Fruit fly (Drosophila melanogaster) whole organism, prepupa: Measurements from ENCODE around the gene CG8851.

Experiments used
- Blimp-1 ChIP-seq: fragments of 200-800 bp; sonication (Bioruptor generic); optimal IDR thresholded peaks from 3 replicates; lab custom pipeline; 2017; ENCODE audit warnings: missing biosample characterization, missing genetic modification characterization, mild to moderate bottlenecking, moderate library complexity, missing genetic modification reagents
- CG10631 ChIP-seq: fragments of 200-800 bp; sonication (Bioruptor generic); optimal IDR thresholded peaks from 2 replicates; lab custom pipeline; 2016; ENCODE audit warnings: missing biosample characterization, missing genetic modification characterization
- CG10669 ChIP-seq: fragments of 200-800 bp; sonication (Bioruptor generic); optimal IDR thresholded peaks from 3 replicates; lab custom pipeline; 2018; ENCODE audit warnings: missing biosample characterization, mild to moderate bottlenecking, missing genetic modification characterization, moderate library complexity
- CG11902 ChIP-seq: fragments of 200-800 bp; sonication (Bioruptor generic); optimal IDR thresholded peaks from 3 replicates; lab custom pipeline; 2016; ENCODE audit warnings: missing biosample characterization, missing genetic modification characterization
- CG15336 ChIP-seq: fragments of 200-800 bp; sonication (Bioruptor generic); IDR thresholded peaks from 2 replicates; pipeline ENCODE4 v1.3.6; 2022; ENCODE audit warnings: missing biosample characterization, missing genetic modification characterization
- CG16779 ChIP-seq: fragments of 200-800 bp; sonication (Bioruptor generic); optimal IDR thresholded peaks from 3 replicates; lab custom pipeline; 2017; ENCODE audit warnings: missing biosample characterization, mild to moderate bottlenecking, missing genetic modification characterization
- CG3032 ChIP-seq: fragments of 200-800 bp; optimal IDR thresholded peaks from 2 replicates; lab custom pipeline; 2019; ENCODE audit warnings: missing biosample characterization, mild to moderate bottlenecking, missing genetic modification characterization, moderate library complexity
- CG32006 ChIP-seq: fragments of 200-800 bp; sonication (Bioruptor generic); optimal IDR thresholded peaks from 3 replicates; lab custom pipeline; 2017; ENCODE audit warnings: missing biosample characterization, mild to moderate bottlenecking, missing genetic modification characterization
- CG34406 ChIP-seq: fragments of 200-800 bp; sonication (Bioruptor generic); optimal IDR thresholded peaks from 3 replicates; lab custom pipeline; 2016; ENCODE audit warnings: missing biosample characterization, missing genetic modification characterization
- CG3919 ChIP-seq: fragments of 200-800 bp; sonication (Bioruptor generic); optimal IDR thresholded peaks from 3 replicates; lab custom pipeline; 2016; ENCODE audit warnings: missing biosample characterization, missing genetic modification characterization
- CG4318 ChIP-seq: fragments of 200-800 bp; sonication (Bioruptor generic); optimal IDR thresholded peaks from 3 replicates; lab custom pipeline; 2017; ENCODE audit warnings: missing biosample characterization, mild to moderate bottlenecking, missing genetic modification characterization
- CG6163 ChIP-seq: fragments of 200-800 bp; sonication (Bioruptor generic); IDR thresholded peaks from 3 replicates; pipeline ENCODE4 v1.3.6; 2022; ENCODE audit warnings: missing biosample characterization, missing genetic modification characterization
- CG6276 ChIP-seq: fragments of 200-800 bp; sonication (Bioruptor generic); optimal IDR thresholded peaks from 2 replicates; lab custom pipeline; 2017; ENCODE audit warnings: missing biosample characterization, mild to moderate bottlenecking, missing genetic modification characterization
- CG6808 ChIP-seq: fragments of 200-800 bp; sonication (Bioruptor generic); optimal IDR thresholded peaks from 3 replicates; lab custom pipeline; 2017; ENCODE audit warnings: missing biosample characterization, missing genetic modification characterization, mild to moderate bottlenecking, moderate library complexity, missing genetic modification reagents
- CG7368 ChIP-seq: fragments of 200-800 bp; sonication (Bioruptor generic); optimal IDR thresholded peaks from 3 replicates; lab custom pipeline; 2016; ENCODE audit warnings: missing biosample characterization, missing genetic modification characterization
- CG8119 ChIP-seq: fragments of 200-800 bp; sonication (Bioruptor generic); IDR thresholded peaks from 3 replicates; pipeline ENCODE4 v1.3.6; 2022; ENCODE audit warnings: missing biosample characterization, missing genetic modification characterization
- CG8319 ChIP-seq: fragments of 200-800 bp; sonication (Bioruptor generic); optimal IDR thresholded peaks from 3 replicates; lab custom pipeline; 2016; ENCODE audit warnings: missing biosample characterization, missing genetic modification characterization
- CG8632 ChIP-seq: fragments of 200-800 bp; sonication (Bioruptor generic); optimal IDR thresholded peaks from 3 replicates; lab custom pipeline; 2016; ENCODE audit warnings: missing biosample characterization, missing genetic modification characterization
- Eip75B ChIP-seq: fragments of 200-800 bp; sonication (Bioruptor generic); optimal IDR thresholded peaks from 3 replicates; lab custom pipeline; 2016; ENCODE audit warnings: missing biosample characterization, missing genetic modification characterization
- Ets21C ChIP-seq: fragments of 200-800 bp; sonication (Bioruptor generic); optimal IDR thresholded peaks from 3 replicates; lab custom pipeline; 2016; ENCODE audit warnings: missing biosample characterization, missing genetic modification characterization
- Ets96B ChIP-seq: fragments of 200-800 bp; optimal IDR thresholded peaks from 2 replicates; lab custom pipeline; 2019; ENCODE audit warnings: missing biosample characterization, mild to moderate bottlenecking, missing genetic modification characterization, moderate library complexity
- Hr38 ChIP-seq: sonication (Bioruptor generic); optimal IDR thresholded peaks from 2 replicates; lab custom pipeline; 2016; ENCODE audit warnings: missing biosample characterization, missing genetic modification characterization
- Hr4 ChIP-seq: fragments of 200-800 bp; sonication (Bioruptor generic); optimal IDR thresholded peaks from 3 replicates; lab custom pipeline; 2016; ENCODE audit warnings: missing biosample characterization, missing genetic modification characterization
- Lpt ChIP-seq: fragments of 200-800 bp; sonication (Bioruptor generic); optimal IDR thresholded peaks from 3 replicates; lab custom pipeline; 2016; ENCODE audit warnings: missing biosample characterization, missing genetic modification characterization
- Met ChIP-seq: fragments of 200-800 bp; sonication (Bioruptor generic); optimal IDR thresholded peaks from 3 replicates; lab custom pipeline; 2016; ENCODE audit warnings: missing biosample characterization, missing genetic modification characterization
- OdsH ChIP-seq: fragments of 200-800 bp; sonication (Bioruptor generic); optimal IDR thresholded peaks from 3 replicates; lab custom pipeline; 2016; ENCODE audit warnings: missing biosample characterization, missing genetic modification characterization
- Smox ChIP-seq: fragments of 200-800 bp; sonication (Bioruptor generic); optimal IDR thresholded peaks from 3 replicates; lab custom pipeline; 2016; ENCODE audit warnings: missing biosample characterization, missing genetic modification characterization
- Sox102F ChIP-seq: fragments of 200-800 bp; sonication (Bioruptor generic); optimal IDR thresholded peaks from 2 replicates; lab custom pipeline; 2016; ENCODE audit warnings: missing biosample characterization, mild to moderate bottlenecking, missing genetic modification characterization
- Sox14 ChIP-seq: fragments of 200-800 bp; sonication (Bioruptor generic); optimal IDR thresholded peaks from 3 replicates; lab custom pipeline; 2016; ENCODE audit warnings: missing biosample characterization, missing genetic modification characterization
- Sox15 ChIP-seq: fragments of 200-800 bp; sonication (Bioruptor generic); optimal IDR thresholded peaks from 3 replicates; lab custom pipeline; 2016; ENCODE audit warnings: missing biosample characterization, missing genetic modification characterization
- acj6 ChIP-seq: fragments of 200-800 bp; sonication (Bioruptor generic); optimal IDR thresholded peaks from 3 replicates; lab custom pipeline; 2016; ENCODE audit warnings: missing biosample characterization, missing genetic modification characterization
- cyc ChIP-seq: fragments of 200-800 bp; sonication (Bioruptor generic); optimal IDR thresholded peaks from 3 replicates; lab custom pipeline; 2016; ENCODE audit warnings: missing biosample characterization, missing genetic modification characterization
- dsx ChIP-seq: fragments of 200-800 bp; optimal IDR thresholded peaks from 3 replicates; lab custom pipeline; 2019; ENCODE audit warnings: missing biosample characterization, mild to moderate bottlenecking, missing genetic modification characterization, moderate library complexity; ENCODE audit not compliant: poor library complexity, severe bottlenecking
- esn ChIP-seq: fragments of 200-800 bp; sonication (Bioruptor generic); optimal IDR thresholded peaks from 2 replicates; lab custom pipeline; 2016; ENCODE audit warnings: missing biosample characterization, mild to moderate bottlenecking, missing genetic modification characterization, moderate library complexity
- fd59A ChIP-seq: fragments of 200-800 bp; sonication (Bioruptor generic); optimal IDR thresholded peaks from 2 replicates; lab custom pipeline; 2017; ENCODE audit warnings: missing biosample characterization, mild to moderate bottlenecking, missing genetic modification characterization, missing genetic modification reagents
- fd85E ChIP-seq: fragments of 200-800 bp; sonication (Bioruptor generic); optimal IDR thresholded peaks from 3 replicates; lab custom pipeline; 2016; ENCODE audit warnings: missing biosample characterization, missing genetic modification characterization
- fkh ChIP-seq: fragments of 200-800 bp; sonication (Bioruptor generic); optimal IDR thresholded peaks from 3 replicates; lab custom pipeline; 2017; ENCODE audit warnings: missing biosample characterization, mild to moderate bottlenecking, missing genetic modification characterization, moderate library complexity
- lz ChIP-seq: fragments of 200-800 bp; sonication (Bioruptor generic); optimal IDR thresholded peaks from 3 replicates; lab custom pipeline; 2016; ENCODE audit warnings: missing biosample characterization, missing genetic modification characterization
- net ChIP-seq: fragments of 200-800 bp; sonication (Bioruptor generic); optimal IDR thresholded peaks from 3 replicates; lab custom pipeline; 2016; ENCODE audit warnings: missing biosample characterization, missing genetic modification characterization
- pdm3 ChIP-seq: fragments of 200-800 bp; sonication (Bioruptor generic); optimal IDR thresholded peaks from 3 replicates; lab custom pipeline; 2016; ENCODE audit warnings: missing biosample characterization, missing genetic modification characterization
- salr ChIP-seq, 2 experiments: fragments of 200-800 bp; sonication (Bioruptor generic); optimal IDR thresholded peaks; 3 replicates each; lab custom pipeline; 2016 to 2018; ENCODE audit warnings: missing biosample characterization in 2 of 2, missing genetic modification characterization in 2 of 2, mild to moderate bottlenecking in 1 of 2
- spab ChIP-seq: fragments of 200-800 bp; sonication (Bioruptor generic); optimal IDR thresholded peaks from 2 replicates; lab custom pipeline; 2017; ENCODE audit warnings: missing biosample characterization, mild to moderate bottlenecking, missing genetic modification characterization, missing genetic modification reagents
- ss ChIP-seq, 2 experiments: fragments of 200-800 bp; sonication (Bioruptor generic); optimal IDR thresholded peaks; 2 replicates in 1 of 2; 3 replicates in 1 of 2; lab custom pipeline; 2017 to 2018; ENCODE audit warnings: mild to moderate bottlenecking in 2 of 2, missing biosample characterization in 2 of 2, missing genetic modification characterization in 2 of 2, moderate library complexity in 1 of 2
- svp ChIP-seq: fragments of 200-800 bp; sonication (Bioruptor generic); peaks from one replicate; lab custom pipeline; 2016; ENCODE audit warnings: missing biosample characterization, missing genetic modification characterization
- topi ChIP-seq: fragments of 200-800 bp; sonication (Bioruptor generic); optimal IDR thresholded peaks from 3 replicates; lab custom pipeline; 2016; ENCODE audit warnings: missing biosample characterization, missing genetic modification characterization
- vri ChIP-seq: fragments of 200-800 bp; sonication (Bioruptor generic); optimal IDR thresholded peaks from 3 replicates; lab custom pipeline; 2016; ENCODE audit warnings: missing biosample characterization, mild to moderate bottlenecking, missing genetic modification characterization

CG8851 gene

dm6 chr2L:3532973-3533525, 13.6 kb downstream of the CG8851 start (continued):
- TF ChIP-seq topi (GFP tag; lab: Kevin White, UChicago) (peak; percentile 27), CG8319 (peak; percentile 14), lz (peak; percentile 37), Eip75B (GFP tag; lab: Kevin White, UChicago) (no peak), CG10669 (GFP tag; lab: Kevin White, UChicago) (peak; percentile 14), dsx (GFP tag; lab: Kevin White, UChicago) (no peak), OdsH (peak; percentile 20), Sox102F (peak; percentile 13), Lpt (GFP tag; lab: Kevin White, UChicago) (no peak), CG32006 (GFP tag; lab: Kevin White, UChicago) (peak; percentile 44), cyc (GFP tag; lab: Kevin White, UChicago) (peak; percentile 3), CG11902 (GFP tag; lab: Kevin White, UChicago) (peak; percentile 18), Hr38 (GFP tag; lab: Kevin White, UChicago) (no peak), Blimp-1 (GFP tag; lab: Kevin White, UChicago) (no peak), Sox15 (GFP tag; lab: Kevin White, UChicago) (peak; percentile 2), CG10631 (GFP tag; lab: Kevin White, UChicago) (peak; percentile 16)

dm6 chr2L:3534227-3534842, 14.9 kb downstream of the CG8851 start:
- TF ChIP-seq Ets96B (tag; lab: Kevin White, UChicago) (peak; percentile 88), fd85E (GFP tag; lab: Kevin White, UChicago) (peak; percentile 83), Ets21C (GFP tag; lab: Kevin White, UChicago) (peak; percentile 90), spab (peak; percentile 80), Hr38 (GFP tag; lab: Kevin White, UChicago) (no peak), CG8119 (GFP tag; lab: Robert Waterston, UW) (peak; percentile 89), dsx (GFP tag; lab: Kevin White, UChicago) (peak; percentile 84), vri (GFP tag; lab: Kevin White, UChicago) (no peak), CG6808 (peak; percentile 80), CG10669 (GFP tag; lab: Kevin White, UChicago) (peak; percentile 90), ss (GFP tag; optimal IDR thresholded peaks at IDR 0.05; lab: Kevin White, UChicago) (peak; percentile 60 to 88), CG15336 (peak; percentile 84), CG3919 (GFP tag; lab: Kevin White, UChicago) (peak; percentile 94), CG7368 (peak; percentile 90), Lpt (GFP tag; lab: Kevin White, UChicago) (peak; percentile 71), acj6 (peak; percentile 94), svp (GFP tag; lab: Kevin White, UChicago) (peak; percentile 96), Hr4 (GFP tag; lab: Kevin White, UChicago) (peak; percentile 87), CG32006 (GFP tag; lab: Kevin White, UChicago) (peak; percentile 84), fkh (GFP tag; lab: Kevin White, UChicago) (peak; percentile 32), Sox102F (peak; percentile 91), esn (GFP tag; lab: Kevin White, UChicago) (peak; percentile 93), Blimp-1 (GFP tag; lab: Kevin White, UChicago) (peak; percentile 76), CG8632 (GFP tag; lab: Kevin White, UChicago) (peak; percentile 89), salr (GFP tag; optimal IDR thresholded peaks at IDR 0.05; lab: Kevin White, UChicago) (peak; percentile 76 to 82), Smox (GFP tag; lab: Kevin White, UChicago) (peak; percentile 91), CG6276 (GFP tag; lab: Kevin White, UChicago) (peak; percentile 74), topi (GFP tag; lab: Kevin White, UChicago) (peak; percentile 94), Sox15 (GFP tag; lab: Kevin White, UChicago) (peak; percentile 89), CG4318 (peak; percentile 67), CG8319 (peak; percentile 86), Sox14 (GFP tag; lab: Kevin White, UChicago) (peak; percentile 95), CG34406 (GFP tag; lab: Kevin White, UChicago) (peak; percentile 90), CG3032 (tag; lab: Kevin White, UChicago) (peak; percentile 84), Met (GFP tag; lab: Kevin White, UChicago) (peak; percentile 93), CG6163 (GFP tag; lab: Robert Waterston, UW) (peak; percentile 96), CG16779 (peak; percentile 59), net (peak; percentile 86), pdm3 (GFP tag; lab: Kevin White, UChicago) (peak; percentile 94), fd59A (GFP tag; lab: Kevin White, UChicago) (peak; percentile 78)
